Fruit fly (Drosophila melanogaster): Measurements from ENCODE around the gene CG13614.
A peak's percentile ranks its signal among the peaks of the same experiment; 100 is the strongest.

The CG13614 gene

dm6 chr3R:24336622-24337021 is 32.7 kb upstream of the CG13614 start, which contains the start of gene CG6432:
Gene CG6432, plus strand, starts transcription at chr3R:24336922.
- TF ChIP-seq Sry-β (GFP tag; optimal IDR thresholded peaks at IDR 0.05) (no peak), gsb-n (tag; optimal IDR thresholded peaks at IDR 0.05) (no peak), CG18262 (tag; optimal IDR thresholded peaks at IDR 0.05) (no peak), CG33213 (GFP tag; optimal IDR thresholded peaks at IDR 0.05) (no peak), CG3726 (GFP tag; IDR thresholded peaks at IDR 0.05) (no peak), CG16813 (GFP tag; IDR thresholded peaks at IDR 0.05; ENCODE audit: partially characterized antibody) (no peak), D19B (GFP tag; optimal IDR thresholded peaks at IDR 0.05) (no peak), CG12071 (GFP tag; optimal IDR thresholded peaks at IDR 0.05) (no peak)

dm6 chr3R:24341251-24341650 is 28.1 kb upstream of the CG13614 start, which contains the start of gene Ms:
Gene Ms, plus strand, starts transcription at chr3R:24341551.
- TF ChIP-seq CG15514 (GFP tag; optimal IDR thresholded peaks at IDR 0.05) (no peak), CG7372 (GFP tag; IDR thresholded peaks at IDR 0.05) (0 out of 2 replicates have a peak, but pooled peaks have one; percentile 12), CG8944 (GFP tag; optimal IDR thresholded peaks at IDR 0.05) (no peak), nau (GFP tag; optimal IDR thresholded peaks at IDR 0.05) (no peak), CG8765 (GFP tag; IDR thresholded peaks at IDR 0.05) (no peak), CG14014 (GFP tag; IDR thresholded peaks at IDR 0.05) (no peak)

DNA sequence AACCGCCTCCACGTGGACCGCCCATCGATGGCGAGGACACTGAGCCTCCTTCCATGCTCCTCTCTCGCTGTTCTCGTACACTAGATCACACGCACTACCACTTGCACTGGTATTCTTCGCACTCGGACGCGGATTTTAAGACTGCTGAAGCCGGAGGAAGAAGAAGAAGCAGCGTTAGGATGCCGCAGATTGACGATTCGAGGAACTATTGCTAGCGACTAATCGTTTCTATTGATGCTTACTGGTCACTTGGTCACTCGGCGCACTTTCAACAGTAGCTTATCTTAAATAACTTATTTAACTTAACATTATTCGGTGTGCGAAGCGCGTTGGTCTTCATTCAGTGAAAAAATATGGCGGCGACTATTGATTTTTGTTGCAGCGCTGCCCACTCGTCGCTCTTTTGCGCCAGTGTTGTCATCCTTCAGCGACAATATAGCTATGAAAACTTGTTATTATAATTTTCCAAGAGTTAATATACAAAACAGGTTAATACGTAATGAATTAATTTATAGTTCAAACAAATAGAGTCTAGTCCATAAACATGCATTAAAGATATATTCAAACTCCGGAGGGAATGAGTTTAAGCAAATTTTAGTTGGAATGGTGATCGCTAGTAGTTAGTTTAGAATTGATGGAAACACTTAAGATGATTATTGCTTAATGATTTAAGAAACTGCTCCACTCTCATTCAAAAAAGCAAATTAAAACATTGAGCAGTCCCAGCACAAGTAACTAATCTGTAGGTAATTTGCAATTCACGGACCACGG is 20.8 kb upstream of the CG13614 start, which contains the start of the genes CG5746 and CG6454:
TSS of gene CG5746 (minus strand) at position 372 of the 771 bp plus-strand sequence.
TSS of gene CG6454 (plus strand) at position 763 of the 771 bp plus-strand sequence.
- TF ChIP-seq grau (tag; optimal IDR thresholded peaks at IDR 0.05), result no peak
- no peak for TF ChIP-seq BtbVII (GFP tag; optimal IDR thresholded peaks at IDR 0.05)
- peak; percentile 16 for TF ChIP-seq NC2β (GFP tag; optimal IDR thresholded peaks at IDR 0.05)
- no peak for TF ChIP-seq dmrt99B (tag; optimal IDR thresholded peaks at IDR 0.05)
- no peak for TF ChIP-seq ase (GFP tag; IDR thresholded peaks at IDR 0.05)
- 0 out of 2 replicates have a peak, but pooled peaks have one; percentile 30 for TF ChIP-seq klu (GFP tag; IDR thresholded peaks at IDR 0.05)
- TF ChIP-seq Doc3 (GFP tag; IDR thresholded peaks at IDR 0.05; ENCODE audit: partially characterized antibody), result no peak
- no peak for TF ChIP-seq CG2202 (tag; optimal IDR thresholded peaks at IDR 0.05)
- TF ChIP-seq CG6654 (GFP tag; optimal IDR thresholded peaks at IDR 0.05), result no peak
- peak; percentile 36 for TF ChIP-seq dm (GFP tag; optimal IDR thresholded peaks at IDR 0.05)
- TF ChIP-seq CG7786 (GFP tag; optimal IDR thresholded peaks at IDR 0.05), result peak; percentile 60
- TF ChIP-seq CG13123 (GFP tag; optimal IDR thresholded peaks at IDR 0.05), result peak; percentile 46
- TF ChIP-seq gfzf (GFP tag; optimal IDR thresholded peaks at IDR 0.05), result peak; percentile 76
- no peak for TF ChIP-seq sim (GFP tag; IDR thresholded peaks at IDR 0.05)
- TF ChIP-seq HLH3B (GFP tag; IDR thresholded peaks at IDR 0.05), result peak; percentile 51; the same call in 1 of the 2 replicates
- peak; percentile 39; the same call in 1 of the 2 replicates for TF ChIP-seq lmd (GFP tag; IDR thresholded peaks at IDR 0.05)
- TF ChIP-seq Dp (GFP tag; optimal IDR thresholded peaks at IDR 0.05), result peak; percentile 14
- no peak for TF ChIP-seq CG9932 (GFP tag; IDR thresholded peaks at IDR 0.05)
- TF ChIP-seq Sin3A (optimal IDR thresholded peaks at IDR 0.05), result peak; percentile 68
- TF ChIP-seq Trl (optimal IDR thresholded peaks at IDR 0.05), result no peak
- TF ChIP-seq Trl (GFP tag; optimal IDR thresholded peaks at IDR 0.05), result peak; percentile 65
- TF ChIP-seq CG4617 (GFP tag; optimal IDR thresholded peaks at IDR 0.05; ENCODE audit: borderline replicate concordance), result peak; percentile 75
- TF ChIP-seq CG8089 (GFP tag; optimal IDR thresholded peaks at IDR 0.05), result peak; percentile 21
- TF ChIP-seq Pdp1 (GFP tag; optimal IDR thresholded peaks at IDR 0.05), result peak; percentile 53 to 64
- TF ChIP-seq MESR4 (GFP tag; optimal IDR thresholded peaks at IDR 0.05), result peak; percentile 99
- TF ChIP-seq H2.0 (GFP tag; IDR thresholded peaks at IDR 0.05), result 0 out of 2 replicates have a peak, but pooled peaks have one; percentile 43
- peak; percentile 39 for TF ChIP-seq fd3F (GFP tag; optimal IDR thresholded peaks at IDR 0.05)
- peak; percentile 6 for TF ChIP-seq jing (GFP tag; optimal IDR thresholded peaks at IDR 0.05)
- peak; percentile 100 for TF ChIP-seq onecut (GFP tag; IDR thresholded peaks at IDR 0.05)
- peak; percentile 54 for TF ChIP-seq CG9215 (GFP tag; IDR thresholded peaks at IDR 0.05)
- TF ChIP-seq CG3838 (GFP tag; optimal IDR thresholded peaks at IDR 0.05), result no peak
- TF ChIP-seq sisA (GFP tag; IDR thresholded peaks at IDR 0.05), result peak; percentile 26; the same call in 1 of the 2 replicates
- TF ChIP-seq CrebB (tag; optimal IDR thresholded peaks at IDR 0.05), result no peak

Measured in whole organism, embryonic.